Worm (Caenorhabditis elegans) whole organism, L2 larva: ENCODE data around the gene F58B4.7.

Experiments used
- ama-1 ChIP-seq: fragments of 150-350 bp; optimal IDR thresholded peaks from 2 replicates; lab custom pipeline; 2018; ENCODE audit warnings: inconsistent platforms
- egl-27 ChIP-seq: sonication (generic microtip); optimal IDR thresholded peaks from 3 replicates; lab custom pipeline; 2017; ENCODE audit warnings: missing biosample characterization, missing genetic modification reagents, missing genetic modification characterization
- elt-1 ChIP-seq: fragments of 150-350 bp; optimal IDR thresholded peaks from 2 replicates; lab custom pipeline; 2014; ENCODE audit warnings: missing biosample characterization, missing genetic modification characterization
- nhr-11 ChIP-seq: fragments of 150-350 bp; optimal IDR thresholded peaks from 2 replicates; lab custom pipeline; 2014; ENCODE audit warnings: missing biosample characterization, missing genetic modification characterization

DNA sequence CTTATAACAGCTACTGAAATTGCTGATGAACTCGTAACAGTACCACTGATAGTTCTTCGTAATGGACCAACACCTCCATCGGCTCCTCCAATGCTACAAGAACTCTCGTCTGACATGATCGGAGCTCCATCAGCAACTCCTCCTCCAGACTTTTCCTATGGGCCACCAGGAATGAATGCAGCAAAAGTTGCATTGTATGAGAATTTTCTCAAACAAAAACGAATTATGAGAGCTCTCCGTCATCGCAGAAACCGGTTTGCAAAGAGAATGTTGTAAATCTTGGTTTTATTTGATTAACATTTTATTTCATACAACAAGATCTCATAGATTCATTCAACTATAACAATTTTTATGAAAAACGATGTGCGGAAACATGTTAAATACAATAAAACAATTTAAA is 35.6 kb downstream of the F58B4.7 start:
- TF ChIP-seq nhr-11 (tag; lab: Kevin White, UChicago) (no peak), egl-27 (tag; lab: Kevin White, UChicago) (no peak), ama-1 (lab: Kevin White, UChicago) (no peak), elt-1 (tag; lab: Kevin White, UChicago) (no peak)
